Fruit fly (Drosophila melanogaster): ENCODE results near the gene Ptpa.

DNA sequence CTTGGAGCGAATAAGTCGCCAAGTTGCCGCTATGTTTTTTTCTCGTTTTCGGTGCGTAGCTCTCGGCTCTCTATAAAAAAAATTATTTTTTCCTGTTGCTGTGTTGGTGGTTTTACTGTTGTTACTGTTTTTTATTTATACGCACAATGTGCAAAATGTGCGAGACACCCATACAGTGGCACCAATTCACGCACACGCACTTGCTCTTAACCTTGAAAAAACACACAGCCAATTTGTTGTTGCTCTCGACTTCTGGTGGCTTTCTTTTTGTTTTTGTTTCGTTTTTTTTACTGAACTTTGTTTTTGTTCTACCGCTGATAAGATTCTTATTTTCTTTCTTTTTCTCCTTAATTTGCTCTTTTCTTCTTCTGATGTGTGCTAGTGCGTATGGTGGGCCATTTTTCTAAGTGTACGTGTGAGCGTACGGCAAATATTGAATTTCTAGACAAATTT lies 20.6 kb upstream of the Ptpa start:
- TF ChIP-seq CG4854 (GFP tag; optimal IDR thresholded peaks at IDR 0.05) = no peak
- TF ChIP-seq inv (GFP tag; IDR thresholded peaks at IDR 0.05; ENCODE audit: partially characterized antibody) = no peak
- no peak for TF ChIP-seq Dll (GFP tag; IDR thresholded peaks at IDR 0.05; ENCODE audit: partially characterized antibody)
- no peak for TF ChIP-seq grn (GFP tag; optimal IDR thresholded peaks at IDR 0.05)
- TF ChIP-seq Trl (optimal IDR thresholded peaks at IDR 0.05) = peak in 1 of 2 experiments; percentile 10
- no peak for TF ChIP-seq Trl (GFP tag; optimal IDR thresholded peaks at IDR 0.05)
- peak; percentile 2 for TF ChIP-seq CG1647 (GFP tag; optimal IDR thresholded peaks at IDR 0.05)
- no peak for TF ChIP-seq CG33557 (GFP tag; optimal IDR thresholded peaks at IDR 0.05)
- TF ChIP-seq C15 (GFP tag; IDR thresholded peaks at IDR 0.05) = no peak
- no peak for TF ChIP-seq en (GFP tag; optimal IDR thresholded peaks at IDR 0.05)
- no peak for TF ChIP-seq CG1233 (GFP tag; optimal IDR thresholded peaks at IDR 0.05)
- no peak for TF ChIP-seq chn (GFP tag; optimal IDR thresholded peaks at IDR 0.05)
